Fruit fly (Drosophila melanogaster): Measurements from ENCODE around the gene Dref.

Gene Dref

DNA sequence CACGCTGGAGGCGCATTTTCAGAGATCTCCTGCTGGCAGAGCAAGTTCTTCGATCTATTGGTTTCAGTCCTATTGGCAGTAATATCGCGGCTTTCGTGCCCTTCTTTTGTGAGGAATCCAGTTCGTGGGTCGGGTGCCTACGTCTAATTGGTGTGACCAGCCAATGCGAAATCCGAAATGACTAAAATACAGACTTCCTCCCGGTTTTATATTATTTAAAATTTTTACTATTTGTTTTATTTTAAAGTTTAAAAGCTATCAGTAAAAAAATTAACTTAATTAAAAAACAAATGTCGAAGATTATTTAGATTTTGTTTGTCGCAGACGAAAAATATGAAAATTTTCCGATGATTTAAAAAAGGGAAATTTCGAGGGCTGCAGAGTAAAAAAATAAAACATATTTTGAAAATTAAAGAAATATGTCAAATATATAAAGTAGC is 3.4 kb downstream of the Dref start, which contains the start of gene CG5850 (continued):
- TF ChIP-seq CG15514 (GFP tag; optimal IDR thresholded peaks at IDR 0.05) (peak; percentile 32), CG12299 (tag; optimal IDR thresholded peaks at IDR 0.05) (no peak), CG9932 (GFP tag; IDR thresholded peaks at IDR 0.05) (no peak), kah (GFP tag; optimal IDR thresholded peaks at IDR 0.05) (no peak), Hmx (GFP tag; optimal IDR thresholded peaks at IDR 0.05) (no peak), gem (tag; optimal IDR thresholded peaks at IDR 0.05) (peak; percentile 53), HLH4C (GFP tag; IDR thresholded peaks at IDR 0.05; ENCODE audit: partially characterized antibody) (no peak), pan (optimal IDR thresholded peaks at IDR 0.05) (no peak), pan (GFP tag; optimal IDR thresholded peaks at IDR 0.05 in 1 of 2, IDR thresholded peaks at IDR 0.05 in 1 of 2) (no peak), GATAe (GFP tag; conservative IDR thresholded peaks at IDR 0.05) (no peak), twi (tag; optimal IDR thresholded peaks at IDR 0.05) (no peak), Blimp-1 (GFP tag; optimal IDR thresholded peaks at IDR 0.05) (peak; percentile 21), CG11723 (GFP tag; optimal IDR thresholded peaks at IDR 0.05) (no peak), pzg (GFP tag; optimal IDR thresholded peaks at IDR 0.05) (peak; percentile 29), sob (GFP tag; IDR thresholded peaks at IDR 0.05) (no peak), tgo (GFP tag; IDR thresholded peaks at IDR 0.05) (no peak), CG34224 (GFP tag; IDR thresholded peaks at IDR 0.05; ENCODE audit: partially characterized antibody) (0 out of 3 replicates have a peak, but pooled peaks have one; percentile 25), dysf (GFP tag; IDR thresholded peaks at IDR 0.05) (no peak), al (GFP tag; IDR thresholded peaks at IDR 0.05) (no peak), CG7271 (tag; optimal IDR thresholded peaks at IDR 0.05) (no peak), chm (GFP tag; IDR thresholded peaks at IDR 0.05) (no peak), CG30020 (tag; optimal IDR thresholded peaks at IDR 0.05) (peak; percentile 48), Fer3 (tag; optimal IDR thresholded peaks at IDR 0.05) (peak; percentile 25), Vsx1 (GFP tag; optimal IDR thresholded peaks at IDR 0.05) (no peak), chif (GFP tag; optimal IDR thresholded peaks at IDR 0.05) (no peak), CG11696 (GFP tag; IDR thresholded peaks at IDR 0.05) (no peak), psq (GFP tag; optimal IDR thresholded peaks at IDR 0.05) (no peak), ap (GFP tag; IDR thresholded peaks at IDR 0.05) (no peak), CG5180 (GFP tag; optimal IDR thresholded peaks at IDR 0.05) (no peak), bigmax (GFP tag; optimal IDR thresholded peaks at IDR 0.05) (no peak), lov (optimal IDR thresholded peaks at IDR 0.05) (no peak), lov (GFP tag; IDR thresholded peaks at IDR 0.05) (no peak), ara (GFP tag; IDR thresholded peaks at IDR 0.05) (no peak), CG31441 (GFP tag; IDR thresholded peaks at IDR 0.05) (peak; percentile 59), CG4424 (GFP tag; optimal IDR thresholded peaks at IDR 0.05) (peak; percentile 20), CG14667 (GFP tag; IDR thresholded peaks at IDR 0.05) (no peak), pho (GFP tag; optimal IDR thresholded peaks at IDR 0.05) (no peak), CG6689 (GFP tag; IDR thresholded peaks at IDR 0.05) (no peak), CG18476 (GFP tag; optimal IDR thresholded peaks at IDR 0.05) (no peak), Dfd (GFP tag; optimal IDR thresholded peaks at IDR 0.05) (no peak), CG10267 (tag; optimal IDR thresholded peaks at IDR 0.05) (peak; percentile 70), nerfin-2 (GFP tag; IDR thresholded peaks at IDR 0.05; ENCODE audit: partially characterized antibody) (no peak), ATbp (GFP tag; optimal IDR thresholded peaks at IDR 0.05) (no peak), CG15011 (GFP tag; optimal IDR thresholded peaks at IDR 0.05) (no peak), CG4707 (GFP tag; optimal IDR thresholded peaks at IDR 0.05) (no peak), shn (GFP tag; optimal IDR thresholded peaks at IDR 0.05) (no peak), ken (GFP tag; IDR thresholded peaks at IDR 0.05) (no peak; the same call in 2 of the 3 replicates), trh (GFP tag; optimal IDR thresholded peaks at IDR 0.05) (no peak), Atf6 (GFP tag; IDR thresholded peaks at IDR 0.05) (no peak), Dip2 (GFP tag; IDR thresholded peaks at IDR 0.05) (no peak), scrt (GFP tag; optimal IDR thresholded peaks at IDR 0.05) (peak; percentile 26), Xbp1 (GFP tag; optimal IDR thresholded peaks at IDR 0.05) (peak; percentile 5)

Measured in whole organism, embryonic.